Fruit fly (Drosophila melanogaster) whole organism, embryonic: ENCODE data around the gene lin-28.

Source experiments
- Ada2b ChIP-seq: fragments of 200-800 bp; sonication (Bioruptor generic); IDR thresholded peaks from 2 replicates; pipeline ENCODE4 v1.3.6; 2022; ENCODE audit warnings: missing biosample characterization, missing genetic modification characterization
- Atf3 ChIP-seq: fragments of 200-800 bp; sonication (Bioruptor generic); optimal IDR thresholded peaks from 3 replicates; lab custom pipeline; 2016; ENCODE audit warnings: missing biosample characterization, missing genetic modification characterization
- Blimp-1 ChIP-seq: fragments of 200-800 bp; sonication (Bioruptor generic); optimal IDR thresholded peaks from 3 replicates; lab custom pipeline; 2018; ENCODE audit warnings: missing biosample characterization, missing genetic modification characterization, mild to moderate bottlenecking, moderate library complexity, missing genetic modification reagents
- CG10267 ChIP-seq: fragments of 200-800 bp; sonication (Bioruptor generic); optimal IDR thresholded peaks from 2 replicates; lab custom pipeline; 2018; ENCODE audit warnings: missing biosample characterization, mild to moderate bottlenecking, missing genetic modification characterization, moderate library complexity
- CG13287 ChIP-seq: fragments of 200-800 bp; sonication (Bioruptor generic); IDR thresholded peaks from 2 replicates; pipeline ENCODE4 v1.3.6; 2022; ENCODE audit warnings: missing biosample characterization, missing genetic modification characterization; ENCODE audit not compliant: partially characterized antibody
- CG15479 ChIP-seq: fragments of 200-800 bp; sonication (Bioruptor generic); optimal IDR thresholded peaks from 3 replicates; lab custom pipeline; 2019; ENCODE audit warnings: missing biosample characterization, mild to moderate bottlenecking, missing genetic modification characterization, moderate library complexity
- CG1602 ChIP-seq: fragments of 200-800 bp; sonication (Bioruptor generic); optimal IDR thresholded peaks from 3 replicates; lab custom pipeline; 2016; ENCODE audit warnings: missing biosample characterization, missing genetic modification characterization
- CG18011 ChIP-seq: fragments of 200-800 bp; sonication (Bioruptor generic); optimal IDR thresholded peaks from 2 replicates; lab custom pipeline; 2017; ENCODE audit warnings: missing biosample characterization, missing genetic modification characterization, mild to moderate bottlenecking, moderate library complexity, missing genotype
- CG42726 ChIP-seq: fragments of 200-800 bp; sonication (Bioruptor generic); IDR thresholded peaks from 2 replicates; pipeline ENCODE4 v1.3.6; 2022; ENCODE audit warnings: missing biosample characterization, missing genetic modification characterization; ENCODE audit not compliant: partially characterized antibody
- CG4360 ChIP-seq: fragments of 200-800 bp; sonication (Bioruptor generic); IDR thresholded peaks from 2 replicates; pipeline ENCODE4 v1.3.6; 2022; ENCODE audit warnings: missing biosample characterization, missing genetic modification characterization
- CG43689 ChIP-seq: fragments of 200-800 bp; sonication (Bioruptor generic); IDR thresholded peaks from 2 replicates; pipeline ENCODE4 v1.3.6; 2022; ENCODE audit warnings: missing biosample characterization, missing genetic modification characterization
- CG4424 ChIP-seq: fragments of 200-800 bp; sonication (Bioruptor generic); optimal IDR thresholded peaks from 3 replicates; lab custom pipeline; 2016; ENCODE audit warnings: missing biosample characterization, missing genetic modification characterization
- CG4707 ChIP-seq: fragments of 200-800 bp; sonication (Bioruptor generic); optimal IDR thresholded peaks from 2 replicates; lab custom pipeline; 2018; ENCODE audit warnings: missing biosample characterization, mild to moderate bottlenecking, missing genetic modification characterization, moderate library complexity
- CG5180 ChIP-seq: fragments of 200-800 bp; sonication (Bioruptor generic); optimal IDR thresholded peaks from 3 replicates; lab custom pipeline; 2017; ENCODE audit warnings: missing biosample characterization, missing genetic modification characterization, mild to moderate bottlenecking, moderate library complexity, missing genetic modification reagents
- CG6791 ChIP-seq: fragments of 200-800 bp; sonication (Bioruptor generic); IDR thresholded peaks from 3 replicates; pipeline ENCODE4 v1.3.6; 2022; ENCODE audit warnings: missing biosample characterization, missing genetic modification characterization; ENCODE audit not compliant: partially characterized antibody
- CG7745 ChIP-seq: fragments of 200-800 bp; sonication (Bioruptor generic); optimal IDR thresholded peaks from 2 replicates; lab custom pipeline; 2018; ENCODE audit warnings: missing biosample characterization, mild to moderate bottlenecking, missing genetic modification characterization, moderate library complexity
- CG8281 ChIP-seq: fragments of 200-800 bp; sonication (Bioruptor generic); optimal IDR thresholded peaks from 2 replicates; lab custom pipeline; 2018; ENCODE audit warnings: missing biosample characterization, mild to moderate bottlenecking, missing genetic modification characterization, moderate library complexity
- CHES-1-like ChIP-seq: fragments of 200-800 bp; sonication (Bioruptor generic); optimal IDR thresholded peaks from 2 replicates; lab custom pipeline; 2016; ENCODE audit warnings: missing biosample characterization, missing genetic modification characterization
- CkIIα-i1 ChIP-seq: fragments of 200-800 bp; sonication (Bioruptor generic); IDR thresholded peaks from 2 replicates; pipeline ENCODE4 v1.3.6; 2022; ENCODE audit warnings: missing biosample characterization, missing genetic modification characterization
- CoRest ChIP-seq: fragments of 200-800 bp; sonication (Bioruptor generic); optimal IDR thresholded peaks from 3 replicates; lab custom pipeline; 2018; ENCODE audit warnings: missing biosample characterization, mild to moderate bottlenecking, missing genetic modification characterization, moderate library complexity
- D19A ChIP-seq: fragments of 200-800 bp; optimal IDR thresholded peaks from 3 replicates; lab custom pipeline; 2019; ENCODE audit warnings: missing biosample characterization, mild to moderate bottlenecking, missing genetic modification characterization, moderate library complexity
- HmgD ChIP-seq: fragments of 200-800 bp; sonication (Bioruptor generic); optimal IDR thresholded peaks from 3 replicates; lab custom pipeline; 2016; ENCODE audit warnings: missing biosample characterization, missing genetic modification characterization
- NFAT ChIP-seq: fragments of 200-800 bp; sonication (Bioruptor generic); IDR thresholded peaks from 2 replicates; pipeline ENCODE4 v1.3.6; 2022; ENCODE audit warnings: missing biosample characterization, missing genetic modification characterization
- NK7.1 ChIP-seq: fragments of 200-800 bp; sonication (Bioruptor generic); optimal IDR thresholded peaks from 3 replicates; lab custom pipeline; 2016; ENCODE audit warnings: missing biosample characterization, missing genetic modification characterization
- Opbp ChIP-seq: fragments of 200-800 bp; sonication (Bioruptor generic); IDR thresholded peaks from 3 replicates; pipeline ENCODE4 v1.3.6; 2022; ENCODE audit warnings: missing biosample characterization, missing genetic modification characterization; ENCODE audit not compliant: partially characterized antibody
- Ravus ChIP-seq: fragments of 200-800 bp; sonication (Bioruptor generic); IDR thresholded peaks from 2 replicates; pipeline ENCODE4 v1.3.6; 2022; ENCODE audit warnings: missing biosample characterization, missing genetic modification characterization
- Stat92E ChIP-seq, 3 experiments: fragments of >200 bp in 2 of 3; fragments of 200-800 bp in 1 of 3; sonication (Bioruptor generic) in 1 of 3; optimal IDR thresholded peaks; 2 replicates each; lab custom pipeline; 2017 to 2019; ENCODE audit warnings: missing biosample characterization in 3 of 3, missing genetic modification characterization in 3 of 3, mild to moderate bottlenecking in 1 of 3, moderate library complexity in 1 of 3
- amos ChIP-seq: fragments of 200-800 bp; sonication (Bioruptor generic); IDR thresholded peaks from 2 replicates; pipeline ENCODE4 v1.3.6; 2022; ENCODE audit warnings: missing biosample characterization, missing genetic modification characterization; ENCODE audit not compliant: partially characterized antibody
- bsh ChIP-seq, 2 experiments: fragments of 200-800 bp; sonication (Bioruptor generic); optimal IDR thresholded peaks; 2 replicates each; lab custom pipeline; 2017 to 2018; ENCODE audit warnings: mild to moderate bottlenecking in 2 of 2, missing biosample characterization in 2 of 2, missing genetic modification characterization in 2 of 2, moderate library complexity in 1 of 2
- chinmo ChIP-seq: fragments of 200-800 bp; sonication (Bioruptor generic); IDR thresholded peaks from 4 replicates; pipeline ENCODE4 v1.3.6; 2022; ENCODE audit warnings: missing biosample characterization, missing genetic modification characterization; ENCODE audit not compliant: partially characterized antibody
- ci ChIP-seq: fragments of 200-800 bp; sonication (Bioruptor generic); IDR thresholded peaks from 3 replicates; pipeline ENCODE4 v1.3.6; 2022; ENCODE audit warnings: missing biosample characterization, missing genetic modification characterization
- dmrt11E ChIP-seq: fragments of 200-800 bp; sonication (Bioruptor generic); optimal IDR thresholded peaks from 3 replicates; lab custom pipeline; 2018; ENCODE audit warnings: missing biosample characterization, mild to moderate bottlenecking, missing genetic modification characterization, moderate library complexity
- dpn ChIP-seq, 2 experiments: fragments of 200-800 bp; sonication (Bioruptor generic); optimal IDR thresholded peaks; 3 replicates each; lab custom pipeline; 2016; ENCODE audit warnings: missing biosample characterization in 2 of 2, missing genetic modification characterization in 2 of 2
- en ChIP-seq: fragments of 200-800 bp; sonication (Bioruptor generic); optimal IDR thresholded peaks from 2 replicates; lab custom pipeline; 2016; ENCODE audit warnings: missing biosample characterization, missing genetic modification characterization
- eve ChIP-seq, 2 experiments: fragments of >200 bp; optimal IDR thresholded peaks; 2 replicates each; lab custom pipeline; 2017; ENCODE audit warnings: missing biosample characterization in 2 of 2, missing genetic modification characterization in 2 of 2
- ewg ChIP-seq: fragments of 200-800 bp; sonication (Bioruptor generic); optimal IDR thresholded peaks from 3 replicates; lab custom pipeline; 2017; ENCODE audit warnings: mild to moderate bottlenecking, missing biosample characterization, missing genetic modification reagents, missing genetic modification characterization
- fd96Cb ChIP-seq: fragments of 200-800 bp; sonication (Bioruptor generic); optimal IDR thresholded peaks from 2 replicates; lab custom pipeline; 2018; ENCODE audit warnings: missing biosample characterization, mild to moderate bottlenecking, missing genetic modification characterization, moderate library complexity
- gt ChIP-seq: fragments of 200-800 bp; sonication (Bioruptor generic); IDR thresholded peaks from 2 replicates; pipeline ENCODE4 v1.3.6; 2022; ENCODE audit warnings: missing biosample characterization, missing genetic modification characterization
- her ChIP-seq: fragments of 200-800 bp; sonication (Bioruptor generic); optimal IDR thresholded peaks from 2 replicates; lab custom pipeline; 2016; ENCODE audit warnings: missing biosample characterization, missing genetic modification characterization
- insv ChIP-seq, 2 experiments: fragments of 200-800 bp; sonication (Bioruptor generic); optimal IDR thresholded peaks; 3 replicates each; lab custom pipeline; 2016 to 2018; ENCODE audit warnings: missing biosample characterization in 2 of 2, missing genetic modification characterization in 2 of 2
- ken ChIP-seq: fragments of 200-800 bp; sonication (Bioruptor generic); IDR thresholded peaks from 3 replicates; pipeline ENCODE4 v1.3.6; 2022; ENCODE audit warnings: missing biosample characterization, missing genetic modification characterization
- seq ChIP-seq: fragments of 200-800 bp; sonication (Bioruptor generic); IDR thresholded peaks from 2 replicates; pipeline ENCODE4 v1.3.6; 2022; ENCODE audit warnings: missing biosample characterization, missing genetic modification characterization
- sr ChIP-seq: fragments of 200-800 bp; sonication (Bioruptor generic); IDR thresholded peaks from 3 replicates; pipeline ENCODE4 v1.3.6; 2022; ENCODE audit warnings: missing biosample characterization, missing genetic modification characterization
- stc ChIP-seq: fragments of 200-800 bp; sonication (Bioruptor generic); IDR thresholded peaks from 2 replicates; pipeline ENCODE4 v1.3.6; 2022; ENCODE audit warnings: missing biosample characterization, missing genetic modification characterization
- ttk ChIP-seq: fragments of 200-800 bp; sonication (Bioruptor generic); IDR thresholded peaks from 2 replicates; pipeline ENCODE4 v2.1.2; 2022; ENCODE audit warnings: missing biosample characterization, missing genetic modification characterization
- tx ChIP-seq: fragments of 200-800 bp; sonication (Bioruptor generic); optimal IDR thresholded peaks from 2 replicates; lab custom pipeline; 2016; ENCODE audit warnings: missing biosample characterization, missing genetic modification characterization
- vnd ChIP-seq: fragments of 200-800 bp; sonication (Bioruptor generic); IDR thresholded peaks from 3 replicates; pipeline ENCODE4 v1.3.6; 2022; ENCODE audit warnings: missing biosample characterization, missing genetic modification characterization; ENCODE audit not compliant: partially characterized antibody
- zen ChIP-seq: fragments of 200-800 bp; sonication (Bioruptor generic); optimal IDR thresholded peaks from 3 replicates; lab custom pipeline; 2018; ENCODE audit warnings: missing biosample characterization, mild to moderate bottlenecking, missing genetic modification characterization, moderate library complexity

lin-28 gene

DNA sequence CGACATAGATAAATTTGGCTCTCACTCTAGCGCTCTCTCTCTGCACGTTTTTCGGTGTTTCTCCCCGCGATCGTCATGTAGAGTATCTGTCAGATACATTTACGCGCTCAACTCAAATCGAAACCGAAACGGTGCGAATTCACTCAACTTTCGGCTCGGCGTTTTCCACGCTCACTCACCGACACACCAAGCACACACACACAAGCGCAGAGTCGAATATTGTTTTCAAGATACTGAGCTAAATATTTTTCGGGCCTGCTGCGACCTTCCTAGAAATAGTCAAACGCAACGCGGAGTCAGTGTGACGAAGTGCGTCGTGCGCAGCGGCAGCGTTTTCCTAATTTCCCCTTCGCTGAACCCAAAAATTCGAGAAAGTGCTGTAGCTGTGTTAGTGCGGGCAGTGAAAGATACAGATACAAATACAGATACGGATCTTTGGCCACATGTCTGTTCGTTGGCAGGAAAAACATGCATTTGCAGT lies at the start of gene lin-28 (continued):
- TF ChIP-seq dpn (GFP tag; optimal IDR thresholded peaks at IDR 0.05; lab: Kevin White, UChicago) (peak in 1 of 2 experiments; percentile 9), ci (GFP tag; lab: Robert Waterston, UW) (peak; percentile 74), en (GFP tag; lab: Kevin White, UChicago) (no peak), CG5180 (peak; percentile 71), vnd (GFP tag; lab: Robert Waterston, UW) (peak; percentile 31; the same call in 1 of the 3 replicates), zen (tag; lab: Kevin White, UChicago) (peak; percentile 22), ewg (GFP tag; lab: Kevin White, UChicago) (peak; percentile 20), chinmo (GFP tag; lab: Robert Waterston, UW) (peak; percentile 97), CG8281 (tag; lab: Kevin White, UChicago) (peak; percentile 83), Atf3 (GFP tag; lab: Kevin White, UChicago) (no peak), CG7745 (tag; lab: Kevin White, UChicago) (no peak), insv (GFP tag; optimal IDR thresholded peaks at IDR 0.05; lab: Kevin White, UChicago) (peak in 1 of 2 experiments; percentile 69), NFAT (GFP tag; lab: Robert Waterston, UW) (peak; percentile 37; the same call in 1 of the 2 replicates), CkIIα-i1 (GFP tag; lab: Robert Waterston, UW) (no peak), CHES-1-like (GFP tag; lab: Kevin White, UChicago) (peak; percentile 44), CG43689 (no peak), D19A (peak; percentile 13), CG4424 (GFP tag; lab: Kevin White, UChicago) (no peak), CG42726 (peak; percentile 52; the same call in 1 of the 2 replicates), Blimp-1 (peak; percentile 95), CG1602 (no peak), CG10267 (peak; percentile 18), CG4360 (GFP tag; lab: Robert Waterston, UW) (no peak), HmgD (GFP tag; lab: Kevin White, UChicago) (peak; percentile 14), dmrt11E (tag; lab: Kevin White, UChicago) (no peak), tx (GFP tag; lab: Kevin White, UChicago) (peak; percentile 4), bsh (GFP tag; optimal IDR thresholded peaks at IDR 0.05; lab: Kevin White, UChicago) (no peak), CG18011 (GFP tag; lab: Kevin White, UChicago) (no peak), gt (no peak), seq (GFP tag; lab: Robert Waterston, UW) (peak; percentile 18; the same call in 1 of the 2 replicates), CoRest (tag; lab: Kevin White, UChicago) (peak; percentile 13), her (GFP tag; lab: Kevin White, UChicago) (peak; percentile 68), CG13287 (GFP tag; lab: Robert Waterston, UW) (peak; percentile 40; the same call in 1 of the 2 replicates), ttk (GFP tag; lab: Robert Waterston, UW) (no peak), Ada2b (no peak), sr (GFP tag; lab: Robert Waterston, UW) (peak; percentile 21; the same call in 1 of the 3 replicates), CG6791 (GFP tag; lab: Robert Waterston, UW) (peak; percentile 65; the same call in 2 of the 3 replicates), fd96Cb (tag; lab: Kevin White, UChicago) (no peak), stc (GFP tag; lab: Robert Waterston, UW) (peak; percentile 30; the same call in 1 of the 2 replicates), amos (GFP tag; lab: Robert Waterston, UW) (peak; percentile 67; the same call in 1 of the 2 replicates), Stat92E (GFP tag; optimal IDR thresholded peaks at IDR 0.05; lab: Kevin White, UChicago) (peak in 1 of 3 experiments; percentile 96), Ravus (GFP tag; lab: Robert Waterston, UW) (no peak), ken (GFP tag; lab: Robert Waterston, UW) (0 out of 3 replicates have a peak, but pooled peaks have one; percentile 15), NK7.1 (GFP tag; lab: Kevin White, UChicago) (no peak), eve (GFP tag; optimal IDR thresholded peaks at IDR 0.05; lab: Kevin White, UChicago) (no peak), Opbp (GFP tag; lab: Robert Waterston, UW) (peak; percentile 62; the same call in 2 of the 3 replicates), CG15479 (GFP tag; lab: Kevin White, UChicago) (peak; percentile 57), CG4707 (GFP tag; lab: Kevin White, UChicago) (peak; percentile 24)
